Fruit fly (Drosophila melanogaster) whole organism, embryonic: ENCODE measurements around the gene Sema5c.

Source experiments
- Aef1 ChIP-seq: fragments of 200-800 bp; sonication (Bioruptor generic); IDR thresholded peaks from 3 replicates; pipeline ENCODE4 v1.3.6; 2022; ENCODE audit warnings: missing biosample characterization, missing genetic modification characterization
- CG11560 ChIP-seq: fragments of 200-800 bp; sonication (Bioruptor generic); IDR thresholded peaks from 3 replicates; pipeline ENCODE4 v1.3.6; 2022; ENCODE audit warnings: missing biosample characterization, missing genetic modification characterization
- CG11723 ChIP-seq: fragments of 200-800 bp; sonication (Bioruptor generic); optimal IDR thresholded peaks from 2 replicates; lab custom pipeline; 2017; ENCODE audit warnings: missing biosample characterization, mild to moderate bottlenecking, missing genetic modification characterization
- CG12104 ChIP-seq: fragments of 200-800 bp; sonication (Bioruptor generic); optimal IDR thresholded peaks from 3 replicates; lab custom pipeline; 2016; ENCODE audit warnings: missing biosample characterization, missing genetic modification characterization
- CG12236 ChIP-seq: fragments of 200-800 bp; sonication (Bioruptor generic); optimal IDR thresholded peaks from 2 replicates; lab custom pipeline; 2016; ENCODE audit warnings: missing biosample characterization, missing genetic modification characterization
- CG14441 ChIP-seq: fragments of 200-800 bp; sonication (Bioruptor generic); IDR thresholded peaks from 2 replicates; pipeline ENCODE4 v1.3.6; 2022; ENCODE audit warnings: missing biosample characterization, missing genetic modification characterization
- CG14667 ChIP-seq: fragments of 200-800 bp; sonication (Bioruptor generic); IDR thresholded peaks from 2 replicates; pipeline ENCODE4 v1.3.6; 2022; ENCODE audit warnings: missing biosample characterization, missing genetic modification characterization
- CG1529 ChIP-seq: fragments of 200-800 bp; sonication (Bioruptor generic); optimal IDR thresholded peaks from 3 replicates; lab custom pipeline; 2018; ENCODE audit warnings: missing biosample characterization, missing genetic modification characterization
- CG15601 ChIP-seq: fragments of 200-800 bp; sonication (Bioruptor generic); optimal IDR thresholded peaks from 3 replicates; lab custom pipeline; 2019; ENCODE audit warnings: missing biosample characterization, mild to moderate bottlenecking, missing genetic modification characterization, moderate library complexity
- CG17568 ChIP-seq: fragments of 200-800 bp; sonication (Bioruptor generic); optimal IDR thresholded peaks from 2 replicates; lab custom pipeline; 2018; ENCODE audit warnings: missing biosample characterization, mild to moderate bottlenecking, missing genetic modification characterization, moderate library complexity
- CG1792 ChIP-seq: fragments of 200-800 bp; sonication (Bioruptor generic); optimal IDR thresholded peaks from 2 replicates; lab custom pipeline; 2016; ENCODE audit warnings: missing biosample characterization, missing genetic modification characterization
- CG2712 ChIP-seq: fragments of 200-800 bp; optimal IDR thresholded peaks from 3 replicates; lab custom pipeline; 2019; ENCODE audit warnings: missing biosample characterization, mild to moderate bottlenecking, missing genetic modification characterization, moderate library complexity
- CG3281 ChIP-seq: fragments of 200-800 bp; sonication (Bioruptor generic); optimal IDR thresholded peaks from 3 replicates; lab custom pipeline; 2017; ENCODE audit warnings: missing biosample characterization, mild to moderate bottlenecking, missing genetic modification characterization
- CG3838 ChIP-seq: fragments of 200-800 bp; sonication (Bioruptor generic); optimal IDR thresholded peaks from 3 replicates; lab custom pipeline; 2016; ENCODE audit warnings: missing biosample characterization, missing genetic modification characterization
- CG4282 ChIP-seq: fragments of 200-800 bp; sonication (Bioruptor generic); optimal IDR thresholded peaks from 2 replicates; lab custom pipeline; 2016; ENCODE audit warnings: missing biosample characterization, missing genetic modification characterization
- CG4404 ChIP-seq: fragments of 200-800 bp; sonication (Bioruptor generic); IDR thresholded peaks from 2 replicates; pipeline ENCODE4 v1.3.6; 2022; ENCODE audit warnings: missing biosample characterization, missing genetic modification characterization
- CG7839 ChIP-seq: fragments of 200-800 bp; sonication (Bioruptor generic); optimal IDR thresholded peaks from 3 replicates; lab custom pipeline; 2018; ENCODE audit warnings: missing biosample characterization, mild to moderate bottlenecking, missing genetic modification characterization, moderate library complexity
- CG8359 ChIP-seq: fragments of 200-800 bp; sonication (Bioruptor generic); optimal IDR thresholded peaks from 2 replicates; lab custom pipeline; 2017; ENCODE audit warnings: missing biosample characterization, mild to moderate bottlenecking, missing genetic modification characterization, borderline replicate concordance
- CG9609 ChIP-seq: fragments of 200-800 bp; sonication (Bioruptor generic); optimal IDR thresholded peaks from 3 replicates; lab custom pipeline; 2016; ENCODE audit warnings: missing biosample characterization, missing genetic modification characterization
- Ets97D ChIP-seq: fragments of 200-800 bp; sonication (Bioruptor generic); optimal IDR thresholded peaks from 3 replicates; lab custom pipeline; 2016; ENCODE audit warnings: missing biosample characterization, missing genetic modification characterization
- H15 ChIP-seq: fragments of 200-800 bp; sonication (Bioruptor generic); IDR thresholded peaks from 3 replicates; pipeline ENCODE4 v1.3.6; 2022; ENCODE audit warnings: missing biosample characterization, missing genetic modification characterization
- HmgD ChIP-seq: fragments of 200-800 bp; sonication (Bioruptor generic); optimal IDR thresholded peaks from 3 replicates; lab custom pipeline; 2016; ENCODE audit warnings: missing biosample characterization, missing genetic modification characterization
- Hmx ChIP-seq: fragments of 200-800 bp; sonication (Bioruptor generic); optimal IDR thresholded peaks from 2 replicates; lab custom pipeline; 2016; ENCODE audit warnings: missing biosample characterization, missing genetic modification characterization
- Max ChIP-seq: fragments of 200-800 bp; sonication (Bioruptor generic); optimal IDR thresholded peaks from 2 replicates; lab custom pipeline; 2016; ENCODE audit warnings: missing biosample characterization, mild to moderate bottlenecking, missing genetic modification characterization
- Scr ChIP-seq: fragments of 200-800 bp; sonication (Bioruptor generic); IDR thresholded peaks from 2 replicates; pipeline ENCODE4 v1.3.6; 2022; ENCODE audit warnings: missing biosample characterization, missing genetic modification characterization; ENCODE audit not compliant: partially characterized antibody
- Sox102F ChIP-seq: fragments of 200-800 bp; sonication (Bioruptor generic); optimal IDR thresholded peaks from 2 replicates; lab custom pipeline; 2018; ENCODE audit warnings: missing biosample characterization, mild to moderate bottlenecking, missing genetic modification characterization, moderate library complexity
- Sry-δ ChIP-seq: fragments of 200-800 bp; sonication (Bioruptor generic); optimal IDR thresholded peaks from 2 replicates; lab custom pipeline; 2016; ENCODE audit warnings: missing biosample characterization, missing genetic modification characterization
- Xrp1 ChIP-seq: fragments of 200-800 bp; sonication (Bioruptor generic); IDR thresholded peaks from 2 replicates; pipeline ENCODE4 v1.3.6; 2022; ENCODE audit warnings: missing biosample characterization, missing genetic modification characterization
- YL-1 ChIP-seq: fragments of 200-800 bp; sonication (Bioruptor generic); optimal IDR thresholded peaks from 3 replicates; lab custom pipeline; 2017; ENCODE audit warnings: missing biosample characterization, mild to moderate bottlenecking, missing genetic modification characterization
- chm ChIP-seq: fragments of 200-800 bp; sonication (Bioruptor generic); IDR thresholded peaks from 2 replicates; pipeline ENCODE4 v1.3.6; 2022; ENCODE audit warnings: missing biosample characterization, missing genetic modification characterization
- corto ChIP-seq: fragments of 200-800 bp; sonication (Bioruptor generic); optimal IDR thresholded peaks from 2 replicates; lab custom pipeline; 2016; ENCODE audit warnings: missing biosample characterization, mild to moderate bottlenecking, missing genetic modification characterization, moderate library complexity
- esg ChIP-seq: fragments of 200-800 bp; sonication (Bioruptor generic); conservative IDR thresholded peaks from 2 replicates; pipeline ENCODE4 v1.3.6; 2022; ENCODE audit warnings: missing biosample characterization, missing genetic modification characterization
- fd96Cb ChIP-seq: fragments of 200-800 bp; sonication (Bioruptor generic); optimal IDR thresholded peaks from 2 replicates; lab custom pipeline; 2018; ENCODE audit warnings: missing biosample characterization, mild to moderate bottlenecking, missing genetic modification characterization, moderate library complexity
- fru ChIP-seq: fragments of >200 bp; optimal IDR thresholded peaks from 2 replicates; lab custom pipeline; 2017
- grn ChIP-seq: fragments of 200-800 bp; sonication (Bioruptor generic); optimal IDR thresholded peaks from 3 replicates; lab custom pipeline; 2017; ENCODE audit warnings: missing biosample characterization, missing genetic modification characterization
- mirr ChIP-seq: fragments of 200-800 bp; sonication (Bioruptor generic); optimal IDR thresholded peaks from 3 replicates; lab custom pipeline; 2018; ENCODE audit warnings: missing biosample characterization, mild to moderate bottlenecking, missing genetic modification characterization
- odd ChIP-seq: fragments of 200-800 bp; sonication (Bioruptor generic); optimal IDR thresholded peaks from 2 replicates; lab custom pipeline; 2017; ENCODE audit warnings: missing biosample characterization, mild to moderate bottlenecking, missing genetic modification characterization
- otp ChIP-seq: fragments of 200-800 bp; sonication (Bioruptor generic); IDR thresholded peaks from 3 replicates; pipeline ENCODE4, ENCODE4 v1.3.6; 2022; ENCODE audit warnings: missing biosample characterization, missing genetic modification characterization
- p53 ChIP-seq: fragments of 200-800 bp; sonication (Bioruptor generic); optimal IDR thresholded peaks from 2 replicates; lab custom pipeline; 2016; ENCODE audit warnings: missing biosample characterization, missing genetic modification characterization
- pfk ChIP-seq: fragments of 200-800 bp; sonication (Bioruptor generic); optimal IDR thresholded peaks from 2 replicates; lab custom pipeline; 2018; ENCODE audit warnings: missing biosample characterization, mild to moderate bottlenecking, missing genetic modification characterization, moderate library complexity
- pzg ChIP-seq: fragments of 200-800 bp; sonication (Bioruptor generic); optimal IDR thresholded peaks from 3 replicates; lab custom pipeline; 2018; ENCODE audit warnings: missing biosample characterization, mild to moderate bottlenecking, missing genetic modification characterization, moderate library complexity
- ranshi ChIP-seq: fragments of 200-800 bp; sonication (Bioruptor generic); IDR thresholded peaks from 2 replicates; pipeline ENCODE4 v1.3.6; 2022; ENCODE audit warnings: missing biosample characterization, missing genetic modification characterization
- row ChIP-seq: fragments of 200-800 bp; sonication (Bioruptor generic); IDR thresholded peaks from 3 replicates; pipeline ENCODE4 v1.3.6; 2022; ENCODE audit warnings: missing biosample characterization, missing genetic modification characterization
- salm ChIP-seq: fragments of 200-800 bp; sonication (Bioruptor generic); optimal IDR thresholded peaks from 2 replicates; lab custom pipeline; 2018; ENCODE audit warnings: missing biosample characterization, mild to moderate bottlenecking, missing genetic modification characterization
- sisA ChIP-seq: fragments of 200-800 bp; sonication (Bioruptor generic); IDR thresholded peaks from 2 replicates; pipeline ENCODE4 v1.3.6; 2022; ENCODE audit warnings: missing biosample characterization, missing genetic modification characterization
- sug ChIP-seq: fragments of 200-800 bp; optimal IDR thresholded peaks from 2 replicates; lab custom pipeline; 2019; ENCODE audit warnings: missing biosample characterization, mild to moderate bottlenecking, missing genetic modification characterization, moderate library complexity
- toy ChIP-seq: fragments of 200-800 bp; sonication (Bioruptor generic); IDR thresholded peaks from 2 replicates; pipeline ENCODE4 v1.3.6; 2022; ENCODE audit warnings: missing biosample characterization, missing genetic modification characterization
- twi ChIP-seq: fragments of 200-800 bp; optimal IDR thresholded peaks from 2 replicates; lab custom pipeline; 2019; ENCODE audit warnings: missing biosample characterization, mild to moderate bottlenecking, missing genetic modification characterization, moderate library complexity

Gene Sema5c

DNA sequence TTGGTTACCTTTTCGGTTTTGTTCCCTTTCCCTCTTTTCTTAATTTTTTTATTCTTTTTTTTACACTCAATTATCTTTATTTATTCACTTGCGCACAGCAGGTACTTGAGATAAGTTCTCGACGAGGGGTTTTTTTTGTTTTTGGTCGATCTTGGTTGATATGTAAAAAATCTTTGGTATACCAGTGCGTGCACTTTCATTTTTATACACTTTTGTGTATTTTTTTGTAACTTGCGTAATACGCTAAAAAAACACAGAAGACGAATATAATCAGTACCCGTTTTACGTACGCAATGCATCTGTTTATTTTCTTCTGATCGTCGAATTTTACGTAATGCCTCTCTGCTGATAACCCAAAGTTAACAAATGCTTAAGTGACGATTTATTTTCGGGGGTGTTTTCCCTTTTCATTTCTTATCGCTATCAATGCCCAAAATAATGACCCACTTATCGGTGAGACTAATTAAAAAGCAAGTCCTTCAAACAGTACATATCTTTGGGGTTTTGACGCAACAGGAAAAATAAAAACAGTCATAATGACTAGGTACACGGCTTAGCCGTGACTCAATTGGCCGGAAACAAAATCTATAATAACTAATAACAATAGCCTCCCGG, 2.2 kb downstream of the Sema5c start (continued):
- no peak for TF ChIP-seq CG15601 (tag; lab: Kevin White, UChicago)
- no peak for TF ChIP-seq CG11723 (GFP tag; lab: Kevin White, UChicago)
- TF ChIP-seq Ets97D (GFP tag; lab: Kevin White, UChicago), result no peak
- no peak for TF ChIP-seq toy (GFP tag; lab: Robert Waterston, UW)
- no peak for TF ChIP-seq CG2712 (tag; lab: Kevin White, UChicago)
- TF ChIP-seq fru, result no peak
- peak; percentile 47 for TF ChIP-seq grn (GFP tag; lab: Kevin White, UChicago)

DNA sequence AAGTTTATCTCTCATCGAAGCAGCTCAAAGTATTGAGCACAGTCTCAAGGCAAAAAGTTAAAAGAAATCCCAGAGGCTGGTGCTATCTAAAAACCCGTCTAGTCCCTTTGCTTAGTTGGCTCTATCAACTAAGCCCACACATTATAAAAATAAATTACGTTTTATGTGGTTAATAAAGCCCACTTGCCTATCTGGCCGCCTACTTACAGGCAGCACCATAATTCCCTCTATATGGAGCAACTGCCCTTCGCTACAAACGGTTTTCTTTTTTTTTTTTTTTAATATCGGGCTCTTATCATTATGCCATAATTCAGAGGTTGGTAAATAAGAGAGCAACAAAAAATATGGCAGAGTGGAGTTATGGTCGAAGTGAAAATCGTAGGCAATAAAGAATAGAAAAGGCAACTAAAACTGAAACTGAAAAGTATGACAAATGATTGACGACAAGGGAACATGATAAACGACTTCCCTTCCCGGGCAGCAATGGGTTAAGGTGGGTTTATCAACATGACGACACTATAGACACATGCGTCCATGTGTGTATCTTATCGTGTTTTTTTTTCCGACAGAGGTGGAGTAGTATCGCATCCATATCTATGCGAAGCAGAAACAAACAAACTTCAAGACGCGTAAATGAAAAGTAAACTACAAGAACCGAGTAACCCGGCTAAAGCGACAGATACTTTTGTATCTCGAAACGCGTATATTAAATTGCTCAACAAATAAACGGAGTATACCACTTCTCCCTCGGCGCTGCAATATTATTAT, 2.9 kb downstream of the Sema5c start:
- TF ChIP-seq CG14441 (GFP tag; lab: Robert Waterston, UW) (no peak), H15 (GFP tag; lab: Robert Waterston, UW) (no peak), HmgD (GFP tag; lab: Kevin White, UChicago) (no peak), CG8359 (no peak), CG12104 (GFP tag; lab: Kevin White, UChicago) (peak; percentile 2), pfk (GFP tag; lab: Kevin White, UChicago) (no peak), CG3281 (GFP tag; lab: Kevin White, UChicago) (peak; percentile 9), salm (tag; lab: Kevin White, UChicago) (peak; percentile 10), CG3838 (GFP tag; lab: Kevin White, UChicago) (no peak), CG15601 (tag; lab: Kevin White, UChicago) (peak; percentile 70), YL-1 (GFP tag; lab: Kevin White, UChicago) (no peak), sug (peak; percentile 6), CG7839 (tag; lab: Kevin White, UChicago) (peak; percentile 17), otp (GFP tag; lab: Robert Waterston, UW) (0 out of 3 replicates have a peak, but pooled peaks have one; percentile 11), CG9609 (no peak), row (GFP tag; lab: Robert Waterston, UW) (no peak), toy (GFP tag; lab: Robert Waterston, UW) (no peak), CG11560 (tag; lab: Robert Waterston, UW) (no peak), CG1529 (GFP tag; lab: Kevin White, UChicago) (peak; percentile 4), Scr (GFP tag; lab: Robert Waterston, UW) (no peak), CG14667 (GFP tag; lab: Robert Waterston, UW) (no peak), odd (GFP tag; lab: Kevin White, UChicago) (peak; percentile 61), CG12236 (GFP tag; lab: Kevin White, UChicago) (no peak), Max (no peak), Hmx (GFP tag; lab: Kevin White, UChicago) (no peak), Sox102F (no peak), Aef1 (GFP tag; lab: Robert Waterston, UW) (no peak), CG4282 (GFP tag; lab: Kevin White, UChicago) (no peak), chm (GFP tag; lab: Robert Waterston, UW) (no peak), CG1792 (GFP tag; lab: Kevin White, UChicago) (no peak), sisA (GFP tag; lab: Robert Waterston, UW) (no peak), fd96Cb (tag; lab: Kevin White, UChicago) (no peak), mirr (peak; percentile 69), p53 (no peak), CG2712 (tag; lab: Kevin White, UChicago) (peak; percentile 26), Xrp1 (GFP tag; lab: Robert Waterston, UW) (peak; percentile 32; the same call in 1 of the 2 replicates), pzg (GFP tag; lab: Kevin White, UChicago) (no peak), CG17568 (GFP tag; lab: Kevin White, UChicago) (no peak), twi (peak; percentile 64), esg (GFP tag; lab: Robert Waterston, UW) (no peak), ranshi (no peak), Sry-δ (no peak), corto (GFP tag; lab: Kevin White, UChicago) (no peak), CG4404 (GFP tag; lab: Robert Waterston, UW) (no peak)
